Worm (Caenorhabditis elegans) whole organism, L2 larva: ENCODE results near the gene dhs-28.

Experiments used
- F13H6.1 ChIP-seq: sonication (generic microtip); optimal IDR thresholded peaks from 2 replicates; lab custom pipeline; 2016; ENCODE audit warnings: missing genetic modification characterization, missing compliant biosample characterization
- R02D3.7 ChIP-seq: fragments of 150-350 bp; optimal IDR thresholded peaks from 2 replicates; lab custom pipeline; 2014; ENCODE audit warnings: missing biosample characterization, missing genetic modification characterization
- ZK546.5 ChIP-seq: sonication (generic microtip); optimal IDR thresholded peaks from 2 replicates; lab custom pipeline; 2017; ENCODE audit warnings: missing biosample characterization, missing genetic modification characterization
- alr-1 ChIP-seq: fragments of 150-350 bp; optimal IDR thresholded peaks from 2 replicates; lab custom pipeline; 2014; ENCODE audit warnings: missing biosample characterization, missing genetic modification characterization
- ama-1 ChIP-seq: fragments of 150-350 bp; optimal IDR thresholded peaks from 2 replicates; lab custom pipeline; 2018; ENCODE audit warnings: inconsistent platforms
- blmp-1 ChIP-seq: sonication (generic microtip); optimal IDR thresholded peaks from 2 replicates; lab custom pipeline; 2017; ENCODE audit warnings: missing genetic modification characterization, mild to moderate bottlenecking, missing compliant biosample characterization, antibody characterized with exemption, moderate library complexity; ENCODE audit not compliant: insufficient read depth
- ceh-16 ChIP-seq: fragments of 150-350 bp; optimal IDR thresholded peaks from 2 replicates; lab custom pipeline; 2014; ENCODE audit warnings: missing biosample characterization, missing genetic modification characterization
- ceh-82 ChIP-seq: fragments of 150-350 bp; optimal IDR thresholded peaks from 2 replicates; lab custom pipeline; 2014; ENCODE audit warnings: missing biosample characterization, missing genetic modification characterization
- crh-2 ChIP-seq: sonication (generic microtip); optimal IDR thresholded peaks from 2 replicates; lab custom pipeline; 2017; ENCODE audit warnings: missing biosample characterization, missing genetic modification characterization
- dmd-4 ChIP-seq: sonication (generic microtip); optimal IDR thresholded peaks from 2 replicates; lab custom pipeline; 2017; ENCODE audit warnings: missing biosample characterization, missing genetic modification characterization
- egl-27 ChIP-seq: sonication (generic microtip); optimal IDR thresholded peaks from 3 replicates; lab custom pipeline; 2017; ENCODE audit warnings: missing biosample characterization, missing genetic modification reagents, missing genetic modification characterization
- elt-1 ChIP-seq: fragments of 150-350 bp; optimal IDR thresholded peaks from 2 replicates; lab custom pipeline; 2014; ENCODE audit warnings: missing biosample characterization, missing genetic modification characterization
- elt-3 ChIP-seq: sonication (generic microtip); optimal IDR thresholded peaks from 2 replicates; lab custom pipeline; 2017; ENCODE audit warnings: missing biosample characterization, missing genetic modification characterization
- fos-1 ChIP-seq: fragments of 150-350 bp; optimal IDR thresholded peaks from 2 replicates; lab custom pipeline; 2014; ENCODE audit warnings: missing biosample characterization, missing genetic modification characterization
- gmeb-1 ChIP-seq: fragments of 150-350 bp; optimal IDR thresholded peaks from 2 replicates; lab custom pipeline; 2014; ENCODE audit warnings: missing biosample characterization, missing genetic modification characterization
- lin-13 ChIP-seq: fragments of 150-350 bp; optimal IDR thresholded peaks from 2 replicates; lab custom pipeline; 2014; ENCODE audit warnings: missing biosample characterization, missing genetic modification reagents, missing genetic modification characterization
- lsy-2 ChIP-seq, 2 experiments: fragments of 150-350 bp in 1 of 2; sonication (generic microtip) in 1 of 2; optimal IDR thresholded peaks; 2 replicates each; lab custom pipeline; 2014 to 2017; ENCODE audit warnings: missing biosample characterization in 2 of 2, missing genetic modification characterization in 2 of 2
- mab-5 ChIP-seq: fragments of 150-350 bp; optimal IDR thresholded peaks from 2 replicates; lab custom pipeline; 2014; ENCODE audit warnings: missing biosample characterization, missing genetic modification characterization
- mbf-1 ChIP-seq: sonication (generic microtip); optimal IDR thresholded peaks from 2 replicates; lab custom pipeline; 2017; ENCODE audit warnings: missing biosample characterization, missing genetic modification characterization
- nhr-10 ChIP-seq: sonication (generic microtip); optimal IDR thresholded peaks from 2 replicates; lab custom pipeline; 2017; ENCODE audit warnings: missing biosample characterization, missing genetic modification characterization
- nhr-11 ChIP-seq: fragments of 150-350 bp; optimal IDR thresholded peaks from 2 replicates; lab custom pipeline; 2014; ENCODE audit warnings: missing biosample characterization, missing genetic modification characterization
- nhr-12 ChIP-seq: fragments of 150-350 bp; optimal IDR thresholded peaks from 2 replicates; lab custom pipeline; 2014; ENCODE audit warnings: missing biosample characterization, missing genetic modification characterization
- nhr-129 ChIP-seq: fragments of 150-350 bp; optimal IDR thresholded peaks from 2 replicates; lab custom pipeline; 2014; ENCODE audit warnings: missing biosample characterization, missing genetic modification characterization
- nhr-21 ChIP-seq: fragments of 150-350 bp; optimal IDR thresholded peaks from 2 replicates; lab custom pipeline; 2014; ENCODE audit warnings: missing biosample characterization, missing genetic modification characterization
- nhr-237 ChIP-seq: fragments of 150-350 bp; optimal IDR thresholded peaks from 2 replicates; lab custom pipeline; 2014; ENCODE audit warnings: missing biosample characterization, missing genetic modification characterization
- nhr-25 ChIP-seq: fragments of 150-350 bp; sonication (generic microtip); optimal IDR thresholded peaks from 3 replicates; lab custom pipeline; 2014; ENCODE audit warnings: missing biosample characterization, missing genetic modification characterization
- nhr-6 ChIP-seq: fragments of 150-350 bp; optimal IDR thresholded peaks from 2 replicates; lab custom pipeline; 2014; ENCODE audit warnings: missing biosample characterization, missing genetic modification characterization
- nhr-77 ChIP-seq: fragments of 150-350 bp; optimal IDR thresholded peaks from 2 replicates; lab custom pipeline; 2014; ENCODE audit warnings: missing biosample characterization, missing genetic modification characterization
- peb-1 ChIP-seq: fragments of 150-350 bp; optimal IDR thresholded peaks from 2 replicates; lab custom pipeline; 2014; ENCODE audit warnings: missing biosample characterization, missing genetic modification characterization
- sem-4 ChIP-seq: fragments of 150-350 bp; optimal IDR thresholded peaks from 2 replicates; lab custom pipeline; 2014; ENCODE audit warnings: missing biosample characterization, missing genetic modification reagents, missing genetic modification characterization
- skn-1 ChIP-seq: sonication (generic microtip); optimal IDR thresholded peaks from 2 replicates; lab custom pipeline; 2017; ENCODE audit warnings: missing biosample characterization, missing genetic modification characterization
- sma-3 ChIP-seq: sonication (generic microtip); optimal IDR thresholded peaks from 2 replicates; lab custom pipeline; 2016; ENCODE audit warnings: missing genetic modification reagents, missing genetic modification characterization, missing compliant biosample characterization
- sma-9 ChIP-seq, 2 experiments: fragments of 150-350 bp in 1 of 2; sonication (generic microtip) in 1 of 2; optimal IDR thresholded peaks; 2 replicates each; lab custom pipeline; 2014 to 2016; ENCODE audit warnings: missing genetic modification characterization in 2 of 2, mild to moderate bottlenecking in 1 of 2, missing biosample characterization in 1 of 2, missing compliant biosample characterization in 1 of 2, missing genetic modification reagents in 1 of 2, moderate library complexity in 1 of 2
- unc-55 ChIP-seq: fragments of 150-350 bp; sonication (generic microtip); optimal IDR thresholded peaks from 3 replicates; lab custom pipeline; 2014; ENCODE audit warnings: missing biosample characterization, missing genetic modification reagents, missing genetic modification characterization
- unc-62 ChIP-seq: fragments of 150-350 bp; optimal IDR thresholded peaks from 2 replicates; lab custom pipeline; 2014; ENCODE audit warnings: missing biosample characterization, missing genetic modification reagents, missing genetic modification characterization
- ztf-1 ChIP-seq: fragments of 200-800 bp; sonication (Bioruptor generic); conservative IDR thresholded peaks from 2 replicates; pipeline ENCODE4 v1.3.6; 2022; ENCODE audit warnings: missing genetic modification characterization, missing compliant biosample characterization
- ztf-4 ChIP-seq: fragments of 150-350 bp; optimal IDR thresholded peaks from 2 replicates; lab custom pipeline; 2014; ENCODE audit warnings: missing biosample characterization, missing genetic modification characterization

Gene dhs-28

DNA sequence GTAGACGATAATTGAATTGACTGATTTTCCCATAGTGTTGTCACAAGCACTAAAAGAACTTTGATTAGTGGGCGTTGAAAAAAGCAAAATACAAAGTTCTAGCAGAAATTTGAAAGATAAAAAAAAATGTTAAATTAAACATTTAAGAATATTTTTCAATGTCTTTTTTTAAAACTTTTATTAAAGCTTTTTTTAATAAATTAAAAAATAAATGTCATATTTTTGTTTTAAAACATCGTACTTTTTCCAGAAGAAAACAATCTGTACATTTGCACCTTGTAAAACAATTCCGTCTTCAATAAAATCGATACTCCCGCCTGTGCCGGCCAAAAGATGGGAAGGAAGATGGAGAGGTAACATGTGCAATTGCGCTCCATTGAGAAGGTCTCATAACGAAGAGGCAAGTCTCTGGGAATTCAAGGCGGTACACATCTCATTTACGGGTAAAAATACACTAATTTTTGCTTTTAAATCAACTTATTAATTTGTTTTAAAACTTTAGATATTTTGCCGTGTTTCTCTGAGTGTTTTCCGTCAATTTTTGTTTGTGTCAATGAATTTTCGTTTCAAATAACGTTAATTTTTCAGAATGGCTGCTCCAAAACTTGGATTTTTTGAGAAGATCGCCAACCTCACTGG is 22.6 kb downstream of the dhs-28 start, which contains the start of the genes glr-6 and asg-2 (continued):
- TF ChIP-seq mab-5 (tag; lab: Kevin White, UChicago) (no peak), skn-1 (tag; lab: Kevin White, UChicago) (peak; percentile 66), unc-62 (no peak), R02D3.7 (tag; lab: Kevin White, UChicago) (peak; percentile 24), gmeb-1 (tag; lab: Kevin White, UChicago) (peak; percentile 82), lin-13 (peak; percentile 90), dmd-4 (tag; lab: Kevin White, UChicago) (no peak), fos-1 (tag; lab: Kevin White, UChicago) (peak; percentile 82)

DNA sequence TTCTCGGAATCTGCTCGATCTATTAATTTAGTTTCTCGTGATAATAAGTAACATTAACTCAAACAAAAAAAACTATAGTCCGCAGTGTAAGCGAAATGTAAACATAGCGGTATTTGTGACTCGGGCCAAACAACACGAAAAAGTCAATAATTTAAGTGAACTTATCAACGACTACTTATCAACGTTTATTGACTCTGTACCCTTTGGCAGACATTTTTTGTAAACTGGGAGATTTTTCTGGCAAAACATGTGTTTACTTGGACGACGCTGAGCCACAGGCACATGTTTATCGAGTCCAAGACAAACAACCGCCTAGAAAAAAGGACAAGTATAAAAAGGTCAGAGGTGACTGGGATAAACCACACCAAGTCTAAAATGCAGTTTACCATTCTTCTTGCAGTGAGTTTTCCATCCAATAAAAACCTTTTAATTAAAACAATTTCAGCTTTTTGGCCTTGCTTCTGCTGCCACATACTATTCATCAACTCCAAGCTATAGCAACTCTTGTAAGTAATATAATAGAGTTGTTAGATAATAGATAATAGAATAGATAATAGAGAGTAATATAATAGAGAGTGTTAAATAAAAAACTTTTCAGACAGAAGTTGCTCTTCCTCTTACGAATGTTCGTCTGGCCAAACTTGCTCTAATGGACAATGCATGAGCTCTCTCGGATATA is 26.3 kb downstream of the dhs-28 start, which contains the start of gene C53B7.3:
Gene C53B7.3, plus strand, starts transcription at position 362 of the 679 bp plus-strand sequence.
- no peak for TF ChIP-seq unc-62
- peak; percentile 34 for TF ChIP-seq F13H6.1
- no peak for TF ChIP-seq alr-1 (tag; lab: Kevin White, UChicago)
- TF ChIP-seq elt-1, result no peak
- no peak for TF ChIP-seq sma-9 (GFP tag; optimal IDR thresholded peaks at IDR 0.05; lab: Kevin White, UChicago)
- TF ChIP-seq sma-9 (tag; optimal IDR thresholded peaks at IDR 0.05; lab: Kevin White, UChicago), result no peak
- TF ChIP-seq unc-55 (GFP tag; lab: Kevin White, UChicago), result no peak

DNA sequence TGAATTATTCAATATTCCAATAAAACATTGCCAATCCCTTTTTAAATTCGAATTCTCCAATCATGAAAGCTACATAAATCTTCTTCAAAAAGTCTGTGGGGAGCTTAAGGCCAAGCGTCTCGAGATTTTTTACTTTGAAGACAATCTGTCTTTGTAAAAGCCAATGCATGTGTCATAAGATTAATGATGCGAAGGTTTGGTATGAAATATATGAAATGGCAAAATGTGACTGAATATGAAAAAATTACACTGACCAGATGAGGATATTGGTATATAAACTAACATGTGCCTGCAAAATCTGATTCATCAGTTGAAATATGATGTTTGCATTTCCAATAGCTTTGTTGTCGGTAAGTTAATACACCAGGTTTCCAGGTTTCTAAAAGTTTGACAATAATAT is 27.7 kb downstream of the dhs-28 start, which contains the start of gene C53B7.2:
Gene C53B7.2, plus strand, starts transcription at position 301 of the 400 bp plus-strand sequence.
- TF ChIP-seq mab-5 (tag; lab: Kevin White, UChicago) (peak; percentile 72), mbf-1 (tag; lab: Kevin White, UChicago) (no peak)
- TF ChIP-seq, all 48 proteins: peak for 1

DNA sequence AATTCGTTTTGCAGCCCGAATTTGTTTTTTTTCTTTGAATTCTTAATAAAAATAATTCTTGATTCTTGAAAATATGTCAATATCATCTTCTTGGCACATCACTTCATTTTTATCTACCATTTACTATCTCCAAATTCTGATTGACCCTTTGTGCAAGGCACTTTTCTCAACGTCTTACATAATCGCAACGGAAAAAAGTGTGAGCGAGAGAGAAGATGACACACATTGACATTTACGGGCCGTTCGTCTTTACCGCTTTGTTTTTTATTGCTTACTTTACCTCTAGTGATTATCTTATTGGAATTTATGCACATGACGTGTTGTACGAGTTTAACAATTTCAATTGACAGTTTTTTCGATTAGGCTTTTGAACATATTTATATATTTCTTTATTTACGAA is 30.4 kb downstream of the dhs-28 start:
- TF ChIP-seq nhr-21 (no peak), lsy-2 (tag; optimal IDR thresholded peaks at IDR 0.05; lab: Kevin White, UChicago) (no peak), sem-4 (tag; lab: Kevin White, UChicago) (no peak), lin-13 (no peak), F13H6.1 (no peak), ama-1 (lab: Kevin White, UChicago) (no peak), ceh-16 (tag; lab: Kevin White, UChicago) (no peak), egl-27 (tag; lab: Kevin White, UChicago) (no peak), ceh-82 (no peak), blmp-1 (tag; lab: Kevin White, UChicago) (no peak)

DNA sequence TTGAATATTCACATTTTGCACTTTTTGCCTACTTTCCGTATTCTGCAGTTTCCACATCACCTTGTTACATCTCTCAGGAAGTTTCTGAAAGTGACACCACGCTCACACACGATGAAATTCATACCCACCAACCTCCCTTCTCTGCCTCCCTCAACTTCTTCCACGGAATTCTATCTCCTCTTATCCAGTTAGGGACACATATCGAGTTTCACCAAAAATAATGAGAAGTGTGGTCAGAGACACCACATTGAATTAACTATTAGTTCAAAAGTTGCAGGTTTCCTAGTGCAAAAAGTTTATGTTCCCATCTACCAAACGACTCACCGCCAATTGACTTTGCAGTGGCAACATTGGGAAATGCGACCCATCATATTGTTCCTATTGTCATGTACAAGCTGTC is 32.2 kb downstream of the dhs-28 start:
- TF ChIP-seq nhr-10 (tag; lab: Kevin White, UChicago), result no peak
- no peak for TF ChIP-seq ceh-82
- no peak for TF ChIP-seq elt-3 (tag; lab: Kevin White, UChicago)
- no peak for TF ChIP-seq peb-1 (tag; lab: Kevin White, UChicago)
- TF ChIP-seq nhr-237 (tag; lab: Kevin White, UChicago), result no peak
- no peak for TF ChIP-seq elt-1
- no peak for TF ChIP-seq ZK546.5
- no peak for TF ChIP-seq blmp-1 (tag; lab: Kevin White, UChicago)
- TF ChIP-seq ztf-4, result no peak
- TF ChIP-seq nhr-11, result no peak
- no peak for TF ChIP-seq sem-4 (tag; lab: Kevin White, UChicago)
- TF ChIP-seq ztf-1, result no peak
- no peak for TF ChIP-seq unc-62
- TF ChIP-seq nhr-25 (tag; lab: Kevin White, UChicago), result no peak
- TF ChIP-seq skn-1 (tag; lab: Kevin White, UChicago), result no peak
- TF ChIP-seq nhr-12, result no peak

DNA sequence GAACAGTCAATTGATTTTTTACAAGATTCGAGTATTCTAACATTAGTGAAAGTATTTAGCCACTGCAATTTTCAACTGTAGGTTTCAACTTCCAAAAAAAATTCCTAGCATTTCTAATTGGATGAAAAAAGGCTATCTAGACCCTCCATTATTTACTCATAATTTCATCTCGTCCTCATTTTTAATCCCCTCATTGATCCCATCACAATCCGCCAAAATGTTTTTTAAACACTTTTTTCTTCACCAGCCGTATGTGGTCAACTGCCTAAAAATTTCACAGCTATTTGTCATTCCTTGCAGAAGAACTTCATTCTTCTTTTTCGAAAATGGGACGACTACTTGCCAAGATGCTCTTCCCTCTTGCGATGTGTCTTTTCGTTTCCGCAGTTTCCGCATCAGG is 35.1 kb downstream of the dhs-28 start, which contains the start of gene rig-3:
Gene rig-3, plus strand, starts transcription at position 301 of the 400 bp plus-strand sequence.
- TF ChIP-seq ceh-82 (no peak), nhr-21 (no peak), alr-1 (tag; lab: Kevin White, UChicago) (no peak), fos-1 (tag; lab: Kevin White, UChicago) (no peak), elt-1 (no peak), mbf-1 (tag; lab: Kevin White, UChicago) (no peak), crh-2 (no peak), nhr-6 (no peak), lin-13 (no peak), nhr-77 (no peak), blmp-1 (tag; lab: Kevin White, UChicago) (no peak), F13H6.1 (no peak), ztf-1 (no peak), nhr-129 (tag; lab: Kevin White, UChicago) (no peak), sma-3 (GFP tag; lab: Kevin White, UChicago) (no peak), R02D3.7 (tag; lab: Kevin White, UChicago) (no peak), ztf-4 (no peak), gmeb-1 (tag; lab: Kevin White, UChicago) (no peak)
